Fruit fly (Drosophila melanogaster) whole organism, wandering third instar larva: ENCODE results near the gene CG14636.

Experiments used
- Dfd ChIP-seq: fragments of >200 bp; optimal IDR thresholded peaks from 2 replicates; lab custom pipeline; 2017; ENCODE audit warnings: missing biosample characterization, missing genetic modification characterization
- Jra ChIP-seq: sonication (Bioruptor generic); optimal IDR thresholded peaks from 2 replicates; lab custom pipeline; 2016; ENCODE audit warnings: missing biosample characterization, missing genetic modification characterization
- Myc ChIP-seq: fragments of >200 bp; optimal IDR thresholded peaks from 2 replicates; lab custom pipeline; 2017
- Rel ChIP-seq, 2 experiments: fragments of 200-800 bp; sonication (Bioruptor generic) in 1 of 2; optimal IDR thresholded peaks; 2 replicates in 1 of 2; 3 replicates in 1 of 2; lab custom pipeline; 2016 to 2019; ENCODE audit warnings: mild to moderate bottlenecking in 2 of 2, missing biosample characterization in 2 of 2, missing genetic modification characterization in 2 of 2, moderate library complexity in 1 of 2
- ey ChIP-seq: fragments of 200-800 bp; sonication (Bioruptor generic); optimal IDR thresholded peaks from 2 replicates; lab custom pipeline; 2016; ENCODE audit warnings: missing biosample characterization, missing genetic modification characterization
- h ChIP-seq: fragments of 200-800 bp; sonication (Bioruptor generic); optimal IDR thresholded peaks from 3 replicates; lab custom pipeline; 2016; ENCODE audit warnings: missing biosample characterization, mild to moderate bottlenecking, missing genetic modification characterization
- usp ChIP-seq: fragments of >200 bp; optimal IDR thresholded peaks from 2 replicates; lab custom pipeline; 2017; ENCODE audit warnings: missing biosample characterization, missing genetic modification characterization
- woc ChIP-seq: sonication (Bioruptor generic); optimal IDR thresholded peaks from 2 replicates; lab custom pipeline; 2016; ENCODE audit warnings: missing biosample characterization, mild to moderate bottlenecking, missing genetic modification characterization

dm6 chr3R:4252943-4253342 lies 37.8 kb upstream of the CG14636 start, which contains the start of gene CG14644:
- TF ChIP-seq Dfd (no peak), woc (GFP tag; lab: Kevin White, UChicago) (no peak), Rel (GFP tag; optimal IDR thresholded peaks at IDR 0.05; lab: Kevin White, UChicago) (no peak), Rel (tag; optimal IDR thresholded peaks at IDR 0.05; lab: Kevin White, UChicago) (no peak), h (no peak), usp (GFP tag; lab: Kevin White, UChicago) (no peak), Myc (lab: Kevin White, UChicago) (no peak), Jra (GFP tag; lab: Kevin White, UChicago) (no peak), ey (GFP tag; lab: Kevin White, UChicago) (no peak)
